Worm (Caenorhabditis elegans) whole organism, L4/young adult: Measurements from ENCODE around the gene Y73B6BL.37.

Experiments
- W03F9.2 ChIP-seq: fragments of 150-350 bp; optimal IDR thresholded peaks from 2 replicates; lab custom pipeline; 2014; ENCODE audit warnings: missing biosample characterization, missing genetic modification characterization
- dao-5 ChIP-seq: sonication (generic microtip); optimal IDR thresholded peaks from 2 replicates; lab custom pipeline; 2016; ENCODE audit warnings: missing genotype, missing genetic modification characterization, moderate library complexity, missing compliant biosample characterization
- him-1 ChIP-seq: sonication (generic microtip); optimal IDR thresholded peaks from 2 replicates; lab custom pipeline; 2016; ENCODE audit warnings: missing genotype, missing genetic modification reagents, missing genetic modification characterization, missing compliant biosample characterization

DNA sequence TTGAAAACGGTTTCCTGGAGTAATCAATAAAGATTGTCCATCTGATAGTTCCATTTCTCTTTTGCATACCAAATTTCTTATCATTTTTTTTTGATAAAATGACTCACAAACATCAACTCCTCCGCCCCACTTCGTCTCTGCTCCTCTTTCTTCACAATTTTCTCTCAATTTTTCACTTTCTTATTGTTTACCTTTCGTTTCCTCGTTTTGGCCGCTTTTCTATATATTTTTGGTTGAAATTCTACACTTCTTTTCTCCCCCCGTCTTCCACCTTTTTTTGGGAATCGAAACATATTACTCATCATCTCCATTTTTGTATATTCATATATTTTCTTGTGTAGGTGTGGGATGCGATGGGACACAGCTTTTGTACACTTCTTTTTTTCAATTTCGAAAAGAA lies 15.6 kb downstream of the Y73B6BL.37 start:
- TF ChIP-seq him-1 (tag; lab: Kevin White, UChicago) = no peak
- TF ChIP-seq dao-5 (tag; lab: Kevin White, UChicago) = no peak
- no peak for TF ChIP-seq W03F9.2
